Fruit fly (Drosophila melanogaster) whole organism, wandering third instar larva: ENCODE results near the gene ND-20L.

Experiments
- CG9705 ChIP-seq: fragments of 200-800 bp; sonication (Bioruptor generic); optimal IDR thresholded peaks from 2 replicates; lab custom pipeline; 2018; ENCODE audit warnings: missing biosample characterization, mild to moderate bottlenecking, missing genetic modification characterization
- rgr ChIP-seq: fragments of 200-800 bp; sonication (Bioruptor generic); optimal IDR thresholded peaks from 3 replicates; lab custom pipeline; 2016; ENCODE audit warnings: missing biosample characterization, mild to moderate bottlenecking, missing genetic modification characterization
- usp ChIP-seq: fragments of >200 bp; optimal IDR thresholded peaks from 2 replicates; lab custom pipeline; 2017; ENCODE audit warnings: missing biosample characterization, missing genetic modification characterization

DNA sequence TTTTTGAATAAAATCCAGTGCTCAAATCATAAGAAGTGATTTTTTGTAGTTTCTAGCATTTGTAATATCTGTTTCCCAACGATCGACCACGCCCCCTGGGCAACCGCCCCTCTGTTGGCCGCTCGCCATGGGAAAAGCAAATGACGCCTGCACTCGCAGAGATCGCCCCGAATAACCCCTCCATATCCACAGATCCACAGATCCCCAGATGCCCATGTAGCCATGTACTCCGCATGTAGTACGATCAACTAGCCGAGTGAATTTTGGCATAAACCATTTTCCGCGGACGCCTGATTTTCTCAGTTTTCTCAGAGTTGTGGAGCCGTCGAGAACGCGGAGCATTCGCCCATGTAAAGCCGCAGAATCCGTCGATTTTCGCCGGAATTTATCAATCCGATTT lies 21.0 kb upstream of the ND-20L start, which contains the start of gene FipoQ:
- no peak for TF ChIP-seq rgr (GFP tag; lab: Kevin White, UChicago)
- no peak for TF ChIP-seq usp (GFP tag; lab: Kevin White, UChicago)
- TF ChIP-seq CG9705: no peak
